Fruit fly (Drosophila melanogaster): ENCODE results near the gene LeuRS.

LeuRS gene

dm6 chr2L:3465426-3465825 lies 49.0 kb downstream of the LeuRS start (continued):
- TF ChIP-seq tio (GFP tag; optimal IDR thresholded peaks at IDR 0.05): no peak
- no peak for TF ChIP-seq vvl (GFP tag; IDR thresholded peaks at IDR 0.05)
- TF ChIP-seq CG6854 (GFP tag; optimal IDR thresholded peaks at IDR 0.05): no peak
- TF ChIP-seq Bteb2 (GFP tag; optimal IDR thresholded peaks at IDR 0.05): no peak

- TF ChIP-seq danr (GFP tag; IDR thresholded peaks at IDR 0.05) (no peak), z (GFP tag; IDR thresholded peaks at IDR 0.05) (peak; percentile 92), CG10543 (GFP tag; optimal IDR thresholded peaks at IDR 0.05) (peak; percentile 38), CG34376 (GFP tag; optimal IDR thresholded peaks at IDR 0.05) (peak; percentile 61), chinmo (GFP tag; IDR thresholded peaks at IDR 0.05; ENCODE audit: partially characterized antibody) (no peak), sug (tag; optimal IDR thresholded peaks at IDR 0.05) (peak; percentile 57), Med (GFP tag) (peak; percentile 41), Bgb (GFP tag; IDR thresholded peaks at IDR 0.05; ENCODE audit: partially characterized antibody) (0 out of 2 replicates have a peak, but pooled peaks have one; percentile 7), CG7987 (GFP tag; optimal IDR thresholded peaks at IDR 0.05) (peak; percentile 15), nom (GFP tag; optimal IDR thresholded peaks at IDR 0.05) (peak; percentile 15), stwl (tag; optimal IDR thresholded peaks at IDR 0.05) (no peak)
Observed at dm6 chr2L:3461760-3462159, 52.7 kb downstream of the LeuRS start, which contains the start of gene CG3246. Gene CG3246, minus strand, starts transcription at chr2L:3461952.
